Fruit fly (Drosophila melanogaster) whole organism, adult: ENCODE data around the gene CG10469.

Source experiments
- CG11617 ChIP-seq: fragments of 200-800 bp; sonication (Bioruptor generic); optimal IDR thresholded peaks from 2 replicates; lab custom pipeline; 2017; ENCODE audit warnings: mild to moderate bottlenecking, missing biosample characterization, missing genetic modification reagents, missing genetic modification characterization
- CG12768 ChIP-seq: fragments of 200-800 bp; sonication (Bioruptor generic); optimal IDR thresholded peaks from 2 replicates; lab custom pipeline; 2017; ENCODE audit warnings: missing biosample characterization, missing genetic modification characterization, mild to moderate bottlenecking, moderate library complexity, missing genetic modification reagents
- CG14711 ChIP-seq: fragments of 200-800 bp; sonication (Bioruptor generic); optimal IDR thresholded peaks from 2 replicates; lab custom pipeline; 2018; ENCODE audit warnings: missing biosample characterization, mild to moderate bottlenecking, missing genetic modification characterization, moderate library complexity
- CG1620 ChIP-seq: fragments of 200-800 bp; sonication (Bioruptor generic); optimal IDR thresholded peaks from 2 replicates; lab custom pipeline; 2016; ENCODE audit warnings: missing biosample characterization, missing genetic modification characterization
- CG5204 ChIP-seq: fragments of 200-800 bp; sonication (Bioruptor generic); optimal IDR thresholded peaks from 2 replicates; lab custom pipeline; 2016; ENCODE audit warnings: missing biosample characterization, missing genetic modification characterization
- CG7101 ChIP-seq: fragments of 200-800 bp; sonication (Bioruptor generic); optimal IDR thresholded peaks from 2 replicates; lab custom pipeline; 2018; ENCODE audit warnings: missing biosample characterization, mild to moderate bottlenecking, missing genetic modification characterization, moderate library complexity
- Clk ChIP-seq: fragments of 200-800 bp; sonication (Bioruptor generic); optimal IDR thresholded peaks from 2 replicates; lab custom pipeline; 2017; ENCODE audit warnings: missing biosample characterization, missing genetic modification characterization
- Mnt ChIP-seq: fragments of 200-800 bp; sonication (Bioruptor generic); optimal IDR thresholded peaks from 2 replicates; lab custom pipeline; 2016; ENCODE audit warnings: missing biosample characterization, mild to moderate bottlenecking, missing genetic modification characterization
- cic ChIP-seq: fragments of 200-800 bp; sonication (Bioruptor generic); optimal IDR thresholded peaks from 2 replicates; lab custom pipeline; 2017; ENCODE audit warnings: missing biosample characterization, mild to moderate bottlenecking, missing genetic modification characterization, moderate library complexity
- kay ChIP-seq: fragments of 200-800 bp; sonication (Bioruptor generic); peaks from one replicate; lab custom pipeline; 2016; ENCODE audit warnings: missing biosample characterization, missing genetic modification characterization, borderline replicate concordance
- ovo ChIP-seq: fragments of 200-800 bp; sonication (Bioruptor generic); optimal IDR thresholded peaks from 2 replicates; lab custom pipeline; 2016; ENCODE audit warnings: missing biosample characterization, missing genetic modification characterization
- pad ChIP-seq: fragments of 200-800 bp; sonication (Bioruptor generic); optimal IDR thresholded peaks from 3 replicates; lab custom pipeline; 2017; ENCODE audit warnings: missing biosample characterization, missing genetic modification characterization, mild to moderate bottlenecking, moderate library complexity, missing genetic modification reagents

dm6 chr3L:6139924-6140574 lies 46.9 kb upstream of the CG10469 start, which contains the start of gene Cpr65Av:
- TF ChIP-seq Mnt: no peak
- TF ChIP-seq pad: no peak
- TF ChIP-seq CG11617 (GFP tag; lab: Kevin White, UChicago): no peak
- no peak for TF ChIP-seq CG1620 (GFP tag; lab: Kevin White, UChicago)
- no peak for TF ChIP-seq ovo
- no peak for TF ChIP-seq Clk (GFP tag; lab: Kevin White, UChicago)
- no peak for TF ChIP-seq kay (GFP tag; lab: Kevin White, UChicago)
- no peak for TF ChIP-seq CG14711 (tag; lab: Kevin White, UChicago)
- no peak for TF ChIP-seq cic (GFP tag; lab: Kevin White, UChicago)
- no peak for TF ChIP-seq CG12768
- TF ChIP-seq CG7101 (tag; lab: Kevin White, UChicago): no peak
- no peak for TF ChIP-seq CG5204 (GFP tag; lab: Kevin White, UChicago)
